Worm (Caenorhabditis elegans) whole organism, mixed stage, embryonic: ENCODE results near the gene sec-5.
A peak's percentile ranks its signal among the peaks of the same experiment; 100 is the strongest.

Source experiments
- M03D4.4 ChIP-seq: sonication (generic microtip); optimal IDR thresholded peaks from 2 replicates; lab custom pipeline; 2017; ENCODE audit warnings: mild to moderate bottlenecking, missing genetic modification characterization, missing compliant biosample characterization
- bed-3 ChIP-seq: fragments of 200-800 bp; sonication (Bioruptor generic); optimal IDR thresholded peaks from 3 replicates; lab custom pipeline; 2018; ENCODE audit warnings: mild to moderate bottlenecking, missing genetic modification characterization, moderate library complexity, missing compliant biosample characterization
- blmp-1 ChIP-seq: fragments of 150-350 bp; optimal IDR thresholded peaks from 2 replicates; lab custom pipeline; 2014; ENCODE audit warnings: missing biosample characterization, missing genetic modification characterization
- ceh-39 ChIP-seq: fragments of 150-350 bp; optimal IDR thresholded peaks from 2 replicates; lab custom pipeline; 2014; ENCODE audit warnings: missing biosample characterization, missing genetic modification characterization
- cnd-1 ChIP-seq: fragments of 200-800 bp; sonication (Bioruptor generic); optimal IDR thresholded peaks from 2 replicates; lab custom pipeline; 2018; ENCODE audit warnings: mild to moderate bottlenecking, missing genetic modification characterization, missing compliant biosample characterization
- elt-1 ChIP-seq: sonication (generic microtip); optimal IDR thresholded peaks from 2 replicates; lab custom pipeline; 2017; ENCODE audit warnings: missing genetic modification characterization, mild to moderate bottlenecking, missing compliant biosample characterization, antibody characterized with exemption, moderate library complexity, borderline replicate concordance; ENCODE audit not compliant: insufficient read depth
- elt-3 ChIP-seq: fragments of 150-350 bp; optimal IDR thresholded peaks from 2 replicates; lab custom pipeline; 2014; ENCODE audit warnings: missing biosample characterization, missing genetic modification characterization
- ham-2 ChIP-seq: fragments of 200-800 bp; sonication (Bioruptor generic); optimal IDR thresholded peaks from 2 replicates; lab custom pipeline; 2018; ENCODE audit warnings: mild to moderate bottlenecking, missing genetic modification characterization, missing compliant biosample characterization
- lin-13 ChIP-seq: fragments of 150-350 bp; optimal IDR thresholded peaks from 2 replicates; lab custom pipeline; 2014; ENCODE audit warnings: missing biosample characterization, missing genetic modification characterization
- lsy-2 ChIP-seq: fragments of 150-350 bp; optimal IDR thresholded peaks from 2 replicates; lab custom pipeline; 2014; ENCODE audit warnings: missing biosample characterization, missing genetic modification characterization
- mab-5 ChIP-seq: fragments of 150-350 bp; optimal IDR thresholded peaks from 2 replicates; lab custom pipeline; 2014; ENCODE audit warnings: missing biosample characterization, missing genetic modification characterization
- mep-1 ChIP-seq: fragments of 150-350 bp; optimal IDR thresholded peaks from 2 replicates; lab custom pipeline; 2017; ENCODE audit warnings: missing biosample characterization, missing genetic modification reagents, missing genetic modification characterization, inconsistent platforms
- mls-2 ChIP-seq: sonication (generic microtip); optimal IDR thresholded peaks from 2 replicates; lab custom pipeline; 2016; ENCODE audit warnings: mild to moderate bottlenecking, missing genetic modification characterization, moderate library complexity, missing compliant biosample characterization
- nhr-12 ChIP-seq: fragments of 150-350 bp; optimal IDR thresholded peaks from 2 replicates; lab custom pipeline; 2014; ENCODE audit warnings: missing biosample characterization, missing genetic modification characterization
- nhr-28 ChIP-seq: fragments of 150-350 bp; optimal IDR thresholded peaks from 2 replicates; lab custom pipeline; 2014; ENCODE audit warnings: missing biosample characterization, missing genetic modification characterization
- pha-4 ChIP-seq: fragments of 150-350 bp; optimal IDR thresholded peaks from 2 replicates; lab custom pipeline; 2018; ENCODE audit warnings: missing biosample characterization, missing genetic modification reagents, missing genetic modification characterization
- sem-2 ChIP-seq: fragments of 200-800 bp; sonication (Bioruptor generic); optimal IDR thresholded peaks from 2 replicates; lab custom pipeline; 2018; ENCODE audit warnings: mild to moderate bottlenecking, missing genetic modification characterization, missing compliant biosample characterization
- tbx-8 ChIP-seq: fragments of 200-800 bp; sonication (Bioruptor generic); optimal IDR thresholded peaks from 2 replicates; lab custom pipeline; 2018; ENCODE audit warnings: mild to moderate bottlenecking, missing genetic modification characterization, moderate library complexity, missing compliant biosample characterization
- unc-120 ChIP-seq: sonication (generic microtip); optimal IDR thresholded peaks from 2 replicates; lab custom pipeline; 2017; ENCODE audit warnings: missing genetic modification characterization, missing compliant biosample characterization; ENCODE audit not compliant: poor library complexity, severe bottlenecking
- unc-39 ChIP-seq: fragments of 150-350 bp; optimal IDR thresholded peaks from 2 replicates; lab custom pipeline; 2014; ENCODE audit warnings: missing biosample characterization, missing genetic modification characterization
- zip-8 ChIP-seq: fragments of 150-350 bp; optimal IDR thresholded peaks from 2 replicates; lab custom pipeline; 2014; ENCODE audit warnings: missing biosample characterization, missing genetic modification characterization

sec-5 gene

DNA sequence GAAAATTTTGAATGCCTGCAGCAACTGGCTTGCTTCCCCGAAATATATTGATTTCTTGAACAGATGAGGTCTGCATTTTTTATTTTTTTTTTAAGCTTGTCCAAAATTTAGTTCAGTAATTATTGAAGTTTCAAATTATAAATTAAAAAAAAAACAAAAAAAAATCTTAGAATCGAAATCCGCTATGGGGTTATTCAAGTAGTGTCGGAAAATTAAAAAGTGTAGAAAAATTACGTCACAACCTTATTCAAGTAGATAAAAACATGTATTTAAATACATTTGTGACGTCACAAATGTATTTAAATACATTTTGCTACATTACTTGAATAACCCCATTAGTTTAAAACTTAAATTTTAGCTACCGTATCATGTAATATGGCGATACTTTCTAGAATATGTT lies 51.4 kb downstream of the sec-5 start:
- TF ChIP-seq zip-8, result peak; percentile 95
- TF ChIP-seq, all 35 proteins: peak for 1; not testable (repeated sequence) for 34

DNA sequence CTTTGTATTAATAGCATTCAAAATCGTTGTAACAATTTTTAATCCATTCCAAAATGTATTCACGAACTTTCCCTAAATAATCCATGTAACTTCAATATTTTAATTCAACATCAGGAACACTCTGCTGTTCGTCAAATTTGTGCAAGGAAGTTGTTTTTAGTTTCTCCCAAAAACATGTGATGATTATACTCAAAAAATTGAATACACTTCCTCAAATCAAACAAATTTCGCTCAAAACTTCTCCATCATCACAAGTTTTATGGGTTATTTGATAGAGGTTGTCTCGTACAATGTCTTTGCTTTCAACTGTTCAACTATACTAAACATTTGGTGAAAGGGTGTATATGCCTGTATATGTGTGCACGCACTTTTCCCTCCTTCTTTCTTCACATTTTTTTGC lies 51.9 kb downstream of the sec-5 start:
- TF ChIP-seq cnd-1 (tag; lab: Kevin White, UChicago) (no peak), zip-8 (no peak), pha-4 (no peak)

DNA sequence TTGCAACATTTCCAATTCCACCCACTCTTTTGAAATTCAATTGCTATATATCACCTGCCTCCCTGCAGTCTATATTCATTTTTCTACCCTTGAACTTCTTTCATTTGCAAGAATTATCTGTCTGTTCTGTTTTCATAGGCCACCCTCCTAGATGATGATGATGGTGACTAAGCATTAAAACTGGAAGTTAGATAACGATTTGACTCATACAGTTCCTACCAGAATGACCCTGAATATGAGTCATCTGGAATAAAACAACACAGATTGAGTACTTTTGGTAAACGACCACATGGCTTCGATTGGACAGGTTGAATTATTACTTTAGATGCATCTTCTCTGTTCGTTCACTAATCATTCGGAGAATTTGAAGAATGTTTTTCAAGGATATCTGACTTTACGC lies 52.6 kb downstream of the sec-5 start:
- no peak for TF ChIP-seq blmp-1 (tag; lab: Kevin White, UChicago)
- TF ChIP-seq elt-3 (tag; lab: Kevin White, UChicago), result no peak
- TF ChIP-seq bed-3 (GFP tag; lab: Kevin White, UChicago), result no peak
- TF ChIP-seq elt-1 (tag; lab: Kevin White, UChicago), result no peak
- no peak for TF ChIP-seq nhr-28 (tag; lab: Kevin White, UChicago)
- TF ChIP-seq nhr-12 (tag; lab: Kevin White, UChicago), result no peak
- TF ChIP-seq M03D4.4 (tag; lab: Kevin White, UChicago), result no peak
- no peak for TF ChIP-seq ceh-39 (tag; lab: Kevin White, UChicago)
- TF ChIP-seq ham-2 (GFP tag; lab: Kevin White, UChicago), result no peak
- no peak for TF ChIP-seq unc-120 (tag; lab: Kevin White, UChicago)
- no peak for TF ChIP-seq lsy-2 (tag; lab: Kevin White, UChicago)
- TF ChIP-seq lin-13 (tag; lab: Kevin White, UChicago), result no peak
- TF ChIP-seq cnd-1 (tag; lab: Kevin White, UChicago), result no peak
- no peak for TF ChIP-seq tbx-8
- no peak for TF ChIP-seq mep-1
- no peak for TF ChIP-seq sem-2 (GFP tag; lab: Kevin White, UChicago)
- TF ChIP-seq unc-39 (tag; lab: Kevin White, UChicago), result no peak
- no peak for TF ChIP-seq mab-5
- no peak for TF ChIP-seq mls-2 (tag; lab: Kevin White, UChicago)
